Comparison of ENCODE assay signal across 6 worm cellular contexts in genomic region chrII:23739-24138, ce11.
TF ChIP-seq lines count a peak whose summit lies in the region.

No protein-coding gene starts in this region.

TF ChIP-seq in whole organism, L1 larva, 84 proteins besides CTCF, POLR2A, EP300 and RAD21:
- TF ChIP-seq mab-9 (GFP tag; IDR thresholded peaks at IDR 0.05; lab: Robert Waterston, UW) (0 out of 2 replicates have a peak, but pooled peaks have one; percentile 17), hlh-17 (GFP tag; optimal IDR thresholded peaks at IDR 0.05; lab: Kevin White, UChicago; ENCODE audit: borderline replicate concordance) (no peak)

TF ChIP-seq in whole organism, L2 larva, 48 proteins besides CTCF, POLR2A, EP300 and RAD21:
- TF ChIP-seq ama-1 (optimal IDR thresholded peaks at IDR 0.05; lab: Kevin White, UChicago) (peak; percentile 62), crh-2 (tag; optimal IDR thresholded peaks at IDR 0.05; lab: Kevin White, UChicago) (no peak), elt-3 (tag; optimal IDR thresholded peaks at IDR 0.05; lab: Kevin White, UChicago) (peak; percentile 27), gmeb-1 (tag; optimal IDR thresholded peaks at IDR 0.05; lab: Kevin White, UChicago) (no peak), ztf-4 (tag; optimal IDR thresholded peaks at IDR 0.05; lab: Kevin White, UChicago) (no peak)

TF ChIP-seq in whole organism, L3 larva, 47 proteins besides CTCF, POLR2A, EP300 and RAD21:
- no peak for TF ChIP-seq nfya-1 (tag; optimal IDR thresholded peaks at IDR 0.05; lab: Kevin White, UChicago; ENCODE audit: insufficient read depth)
- peak; percentile 14 for TF ChIP-seq ama-1 (optimal IDR thresholded peaks at IDR 0.05; lab: Kevin White, UChicago)

TF ChIP-seq in whole organism, L4 larva, 104 proteins besides CTCF, POLR2A, EP300 and RAD21:
- TF ChIP-seq F10B5.3 (tag; optimal IDR thresholded peaks at IDR 0.05; lab: Kevin White, UChicago) (no peak), nhr-28 (tag; optimal IDR thresholded peaks at IDR 0.05; lab: Kevin White, UChicago) (no peak), lsy-2 (tag; optimal IDR thresholded peaks at IDR 0.05; lab: Kevin White, UChicago) (no peak), egl-43 (GFP tag; IDR thresholded peaks at IDR 0.05; lab: Robert Waterston, UW) (peak; percentile 4; the same call in 1 of the 2 replicates), mes-2 (tag; optimal IDR thresholded peaks at IDR 0.05; lab: Kevin White, UChicago; ENCODE audit: poor library complexity, severe bottlenecking) (peak; percentile 8), attf-4 (tag; optimal IDR thresholded peaks at IDR 0.05; lab: Kevin White, UChicago) (no peak), Y105C5A.15 (GFP tag; IDR thresholded peaks at IDR 0.05; lab: Robert Waterston, UW) (no peak), ceh-28 (tag; optimal IDR thresholded peaks at IDR 0.05; lab: Kevin White, UChicago) (no peak), ceh-82 (tag; optimal IDR thresholded peaks at IDR 0.05; lab: Kevin White, UChicago) (no peak), lim-7 (GFP tag; IDR thresholded peaks at IDR 0.05; lab: Robert Waterston, UW) (0 out of 2 replicates have a peak, but pooled peaks have one; percentile 27), dmd-9 (GFP tag; IDR thresholded peaks at IDR 0.05; lab: Robert Waterston, UW) (no peak), daf-16 (GFP tag; optimal IDR thresholded peaks at IDR 0.05; lab: Kevin White, UChicago) (no peak), daf-16 (tag; optimal IDR thresholded peaks at IDR 0.05; lab: Kevin White, UChicago) (no peak), hlh-11 (tag; optimal IDR thresholded peaks at IDR 0.05; lab: Kevin White, UChicago) (no peak), snpc-1.2 (GFP tag; IDR thresholded peaks at IDR 0.05; lab: Robert Waterston, UW) (no peak), zip-11 (GFP tag; IDR thresholded peaks at IDR 0.05; lab: Robert Waterston, UW) (no peak), pha-4 (GFP tag; IDR thresholded peaks at IDR 0.05; lab: Robert Waterston, UW) (no peak), pha-4 (tag; optimal IDR thresholded peaks at IDR 0.05; lab: Kevin White, UChicago) (no peak), lin-13 (GFP tag; optimal IDR thresholded peaks at IDR 0.05; lab: Kevin White, UChicago) (no peak), snpc-4 (tag; optimal IDR thresholded peaks at IDR 0.05; lab: Kevin White, UChicago) (no peak), set-16 (GFP tag; IDR thresholded peaks at IDR 0.05; lab: Robert Waterston, UW) (peak; percentile 57; the same call in 1 of the 2 replicates), zag-1 (tag; optimal IDR thresholded peaks at IDR 0.05; lab: Kevin White, UChicago) (no peak), nhr-77 (tag; optimal IDR thresholded peaks at IDR 0.05; lab: Kevin White, UChicago) (no peak)

TF ChIP-seq in whole organism, late embryonic, 69 proteins besides CTCF, POLR2A, EP300 and RAD21:
- TF ChIP-seq mec-3 (tag; optimal IDR thresholded peaks at IDR 0.05; lab: Kevin White, UChicago; ENCODE audit: borderline replicate concordance) = peak; percentile 37
- no peak for TF ChIP-seq lin-11 (tag; optimal IDR thresholded peaks at IDR 0.05; lab: Kevin White, UChicago)

TF ChIP-seq in whole organism, young adult, 124 proteins besides CTCF, POLR2A, EP300 and RAD21:
- TF ChIP-seq repo-1 (tag; optimal IDR thresholded peaks at IDR 0.05; lab: Kevin White, UChicago) = no peak
- 0 out of 2 replicates have a peak, but pooled peaks have one; percentile 12 for TF ChIP-seq dox-1 (GFP tag; IDR thresholded peaks at IDR 0.05; lab: Robert Waterston, UW)
- no peak for TF ChIP-seq hmg-1.2 (GFP tag; IDR thresholded peaks at IDR 0.05; lab: Robert Waterston, UW)
- TF ChIP-seq nhr-80 (tag; optimal IDR thresholded peaks at IDR 0.05; lab: Kevin White, UChicago) = no peak
- no peak for TF ChIP-seq nhr-179 (tag; optimal IDR thresholded peaks at IDR 0.05; lab: Kevin White, UChicago)
- no peak for TF ChIP-seq F49E8.2 (tag; optimal IDR thresholded peaks at IDR 0.05; lab: Kevin White, UChicago; ENCODE audit: insufficient read depth)
- no peak for TF ChIP-seq ztf-6 (GFP tag; IDR thresholded peaks at IDR 0.05; lab: Robert Waterston, UW)
- no peak for TF ChIP-seq B0035.1 (tag; optimal IDR thresholded peaks at IDR 0.05; lab: Kevin White, UChicago)
- no peak for TF ChIP-seq nhr-120 (GFP tag; IDR thresholded peaks at IDR 0.05; lab: Robert Waterston, UW)
- no peak for TF ChIP-seq madf-10 (tag; optimal IDR thresholded peaks at IDR 0.05; lab: Kevin White, UChicago)
- TF ChIP-seq F10E7.11 (tag; optimal IDR thresholded peaks at IDR 0.05; lab: Kevin White, UChicago) = no peak
- TF ChIP-seq tbx-9 (tag; optimal IDR thresholded peaks at IDR 0.05; lab: Kevin White, UChicago; ENCODE audit: borderline replicate concordance) = no peak
- peak; percentile 68 for TF ChIP-seq zfh-2 (GFP tag; conservative IDR thresholded peaks at IDR 0.05; lab: Robert Waterston, UW)
- no peak for TF ChIP-seq madf-6 (GFP tag; IDR thresholded peaks at IDR 0.05; lab: Robert Waterston, UW)
- 0 out of 2 replicates have a peak, but pooled peaks have one; percentile 13 for TF ChIP-seq hsf-1 (GFP tag; IDR thresholded peaks at IDR 0.05; lab: Robert Waterston, UW)
- TF ChIP-seq snpc-1.3 (tag; optimal IDR thresholded peaks at IDR 0.05; lab: Kevin White, UChicago; ENCODE audit: insufficient read depth) = no peak
- TF ChIP-seq lin-40 (tag; optimal IDR thresholded peaks at IDR 0.05; lab: Kevin White, UChicago) = no peak
- no peak for TF ChIP-seq tbp1 (GFP tag; optimal IDR thresholded peaks at IDR 0.05; lab: Kevin White, UChicago)
